Worm (Caenorhabditis elegans): ENCODE data around the gene F25H9.7.

The F25H9.7 gene

DNA sequence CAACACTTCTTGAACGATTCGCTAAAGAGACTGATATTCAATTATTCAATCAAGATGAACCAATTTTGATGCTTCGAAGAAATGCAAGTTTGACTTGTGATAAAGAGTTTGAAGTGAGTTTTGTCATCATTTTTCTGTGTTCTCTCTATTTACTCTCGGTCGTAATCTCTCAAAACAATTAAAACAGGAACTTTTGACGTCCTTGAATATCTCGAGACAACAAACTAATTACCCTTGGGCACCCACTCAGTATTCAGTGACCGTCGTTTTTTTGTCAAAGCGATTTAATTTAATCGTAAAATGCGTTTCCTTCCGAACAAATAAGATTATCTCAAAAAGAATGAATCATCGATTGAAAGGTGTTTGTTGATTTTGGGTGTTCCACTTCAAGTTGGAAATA, 4.1 kb upstream of the F25H9.7 start:
- TF ChIP-seq cog-1 (tag; optimal IDR thresholded peaks at IDR 0.05) (no peak), ref-1 (GFP tag; conservative IDR thresholded peaks at IDR 0.05) (no peak), ztf-29 (GFP tag; IDR thresholded peaks at IDR 0.05) (no peak), klf-2 (GFP tag; conservative IDR thresholded peaks at IDR 0.05) (no peak), ztf-23 (GFP tag; IDR thresholded peaks at IDR 0.05) (no peak)

DNA sequence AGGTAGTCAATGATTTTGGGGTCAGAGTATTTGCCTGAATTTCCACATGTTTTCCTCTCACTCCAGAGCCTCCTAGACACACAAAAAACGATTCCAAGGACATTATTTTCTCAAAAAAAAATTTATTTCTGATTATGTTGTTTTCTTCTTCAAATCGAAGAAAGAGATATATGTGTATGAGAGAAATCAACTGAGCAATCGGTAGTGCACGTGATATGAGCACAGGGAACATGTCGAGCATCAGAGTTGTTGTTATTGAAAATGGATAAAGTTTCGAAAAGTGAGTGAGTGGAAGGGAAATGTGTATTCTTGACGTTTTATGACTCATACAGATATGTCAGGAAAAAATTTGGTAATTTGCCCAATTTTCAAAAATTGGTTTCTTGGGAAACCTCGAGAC, 3.9 kb downstream of the F25H9.7 start:
- TF ChIP-seq med-1 (GFP tag; optimal IDR thresholded peaks at IDR 0.05; ENCODE audit: insufficient read depth) (no peak), tab-1 (GFP tag; IDR thresholded peaks at IDR 0.05) (no peak), cog-1 (tag; optimal IDR thresholded peaks at IDR 0.05) (no peak), ref-1 (GFP tag; conservative IDR thresholded peaks at IDR 0.05) (no peak), klf-2 (GFP tag; conservative IDR thresholded peaks at IDR 0.05) (no peak), T22C8.4 (GFP tag; IDR thresholded peaks at IDR 0.05) (no peak), flt-1 (GFP tag; IDR thresholded peaks at IDR 0.05) (no peak), ztf-23 (GFP tag; IDR thresholded peaks at IDR 0.05) (no peak), ztf-29 (GFP tag; IDR thresholded peaks at IDR 0.05) (no peak)

DNA sequence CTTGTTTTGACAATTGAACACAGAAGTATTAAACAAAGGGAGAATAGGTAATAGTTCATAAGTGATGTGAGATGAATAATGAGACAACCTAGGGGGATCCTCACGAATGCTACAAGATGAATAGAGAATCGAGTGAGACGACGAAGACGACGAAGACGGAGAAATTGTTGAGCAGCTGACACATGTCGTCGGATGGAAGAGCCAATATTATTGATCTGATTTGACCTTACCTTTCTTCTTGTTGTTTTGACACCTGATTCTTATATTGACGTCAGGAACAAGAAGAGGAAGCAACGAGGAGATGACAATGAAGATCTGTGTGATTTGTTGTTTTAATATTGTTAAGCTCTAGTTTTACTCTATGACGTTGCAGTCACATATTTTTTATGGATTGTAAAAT, 5.3 kb downstream of the F25H9.7 start, which contains the start of gene T10G3.1:
T10G3.1 (minus strand) TSS at position 213 of the 400 bp plus-strand sequence.
- TF ChIP-seq klf-2 (GFP tag; conservative IDR thresholded peaks at IDR 0.05) (no peak), T22C8.4 (GFP tag; IDR thresholded peaks at IDR 0.05) (no peak), tab-1 (GFP tag; IDR thresholded peaks at IDR 0.05) (no peak), med-1 (GFP tag; optimal IDR thresholded peaks at IDR 0.05; ENCODE audit: insufficient read depth) (no peak), cog-1 (tag; optimal IDR thresholded peaks at IDR 0.05) (no peak), ztf-23 (GFP tag; IDR thresholded peaks at IDR 0.05) (no peak), ref-1 (GFP tag; conservative IDR thresholded peaks at IDR 0.05) (no peak), flt-1 (GFP tag; IDR thresholded peaks at IDR 0.05) (no peak), ztf-29 (GFP tag; IDR thresholded peaks at IDR 0.05) (no peak)

DNA sequence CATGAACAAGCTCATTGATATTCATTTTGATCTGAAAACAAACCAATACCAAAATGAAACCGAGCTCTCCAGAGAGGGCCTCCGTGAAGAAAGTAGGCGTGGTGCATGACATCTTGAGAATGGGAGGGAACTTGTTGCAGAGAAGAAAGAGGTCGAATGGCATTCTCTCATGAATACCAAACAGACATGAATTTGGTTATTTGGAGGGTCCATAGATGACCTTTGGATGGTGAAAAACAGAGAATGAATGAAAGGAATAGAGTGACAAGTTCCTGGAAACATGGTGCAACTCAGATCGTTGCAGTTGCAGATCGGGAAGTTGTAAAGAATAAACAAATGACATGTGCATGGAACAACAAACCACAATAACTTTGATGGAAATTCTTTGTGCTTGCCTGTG, 8.2 kb downstream of the F25H9.7 start, which contains the start of gene T10G3.8:
T10G3.8 (minus strand) TSS at position 101 of the 400 bp plus-strand sequence.
- TF ChIP-seq ztf-23 (GFP tag; IDR thresholded peaks at IDR 0.05) (no peak), med-1 (GFP tag; optimal IDR thresholded peaks at IDR 0.05; ENCODE audit: insufficient read depth) (no peak), ref-1 (GFP tag; conservative IDR thresholded peaks at IDR 0.05) (no peak), T22C8.4 (GFP tag; IDR thresholded peaks at IDR 0.05) (no peak), flt-1 (GFP tag; IDR thresholded peaks at IDR 0.05) (no peak), klf-2 (GFP tag; conservative IDR thresholded peaks at IDR 0.05) (no peak), cog-1 (tag; optimal IDR thresholded peaks at IDR 0.05) (no peak), tab-1 (GFP tag; IDR thresholded peaks at IDR 0.05) (no peak), ztf-29 (GFP tag; IDR thresholded peaks at IDR 0.05) (no peak)

DNA sequence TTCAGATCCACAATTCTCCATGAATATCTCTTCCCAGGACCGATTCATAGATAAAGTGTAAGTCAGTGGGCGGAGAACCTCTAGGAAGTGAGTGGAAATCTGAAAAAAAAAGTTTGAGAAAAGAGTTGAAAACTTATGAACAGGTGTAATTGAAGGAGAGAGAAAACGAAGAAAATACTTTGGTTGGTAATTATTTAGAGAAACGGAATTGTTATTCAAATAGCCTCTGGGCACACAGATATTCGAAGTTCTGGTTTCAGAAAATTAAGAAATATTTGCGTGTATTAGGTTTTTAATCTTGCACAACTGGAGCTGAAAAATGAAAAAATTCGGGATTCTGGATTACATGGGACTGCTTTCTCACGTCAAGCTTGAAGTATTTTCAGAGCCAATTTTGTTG, 11.6 kb downstream of the F25H9.7 start, which contains the start of gene T10G3.2:
T10G3.2 (minus strand) TSS at position 101 of the 400 bp plus-strand sequence.
- TF ChIP-seq T22C8.4 (GFP tag; IDR thresholded peaks at IDR 0.05), result no peak
- TF ChIP-seq tab-1 (GFP tag; IDR thresholded peaks at IDR 0.05), result no peak
- no peak for TF ChIP-seq ztf-23 (GFP tag; IDR thresholded peaks at IDR 0.05)
- TF ChIP-seq cog-1 (tag; optimal IDR thresholded peaks at IDR 0.05), result no peak
- no peak for TF ChIP-seq ref-1 (GFP tag; conservative IDR thresholded peaks at IDR 0.05)
- no peak for TF ChIP-seq ztf-29 (GFP tag; IDR thresholded peaks at IDR 0.05)
- no peak for TF ChIP-seq med-1 (GFP tag; optimal IDR thresholded peaks at IDR 0.05; ENCODE audit: insufficient read depth)
- TF ChIP-seq flt-1 (GFP tag; IDR thresholded peaks at IDR 0.05), result no peak
- TF ChIP-seq klf-2 (GFP tag; conservative IDR thresholded peaks at IDR 0.05), result no peak

DNA sequence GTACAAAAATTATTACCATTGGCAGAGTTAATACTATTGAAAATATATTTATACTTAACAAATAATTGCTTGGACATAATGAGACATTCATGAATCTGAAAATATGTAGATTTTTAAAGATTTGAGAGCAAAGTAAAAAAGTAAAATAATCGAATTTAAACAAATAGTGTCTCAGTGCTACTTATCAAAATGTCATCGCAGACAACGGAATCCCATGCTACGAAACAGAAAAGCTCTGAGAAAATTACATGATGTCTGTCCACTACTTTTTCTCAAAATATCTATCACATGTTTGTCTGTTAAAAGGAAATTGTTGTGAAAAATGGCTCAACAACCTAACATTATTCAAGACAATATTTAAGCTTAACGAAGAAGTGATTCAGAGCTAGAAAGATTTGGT, 16.2 kb downstream of the F25H9.7 start, which contains the start of gene T10G3.4:
T10G3.4 (minus strand) TSS at position 101 of the 400 bp plus-strand sequence.
- no peak for TF ChIP-seq ztf-29 (GFP tag; IDR thresholded peaks at IDR 0.05)
- no peak for TF ChIP-seq cog-1 (tag; optimal IDR thresholded peaks at IDR 0.05)
- no peak for TF ChIP-seq ref-1 (GFP tag; conservative IDR thresholded peaks at IDR 0.05)
- TF ChIP-seq med-1 (GFP tag; optimal IDR thresholded peaks at IDR 0.05; ENCODE audit: insufficient read depth), result no peak
- no peak for TF ChIP-seq flt-1 (GFP tag; IDR thresholded peaks at IDR 0.05)
- no peak for TF ChIP-seq klf-2 (GFP tag; conservative IDR thresholded peaks at IDR 0.05)
- TF ChIP-seq T22C8.4 (GFP tag; IDR thresholded peaks at IDR 0.05), result no peak
- no peak for TF ChIP-seq tab-1 (GFP tag; IDR thresholded peaks at IDR 0.05)
- no peak for TF ChIP-seq ztf-23 (GFP tag; IDR thresholded peaks at IDR 0.05)

DNA sequence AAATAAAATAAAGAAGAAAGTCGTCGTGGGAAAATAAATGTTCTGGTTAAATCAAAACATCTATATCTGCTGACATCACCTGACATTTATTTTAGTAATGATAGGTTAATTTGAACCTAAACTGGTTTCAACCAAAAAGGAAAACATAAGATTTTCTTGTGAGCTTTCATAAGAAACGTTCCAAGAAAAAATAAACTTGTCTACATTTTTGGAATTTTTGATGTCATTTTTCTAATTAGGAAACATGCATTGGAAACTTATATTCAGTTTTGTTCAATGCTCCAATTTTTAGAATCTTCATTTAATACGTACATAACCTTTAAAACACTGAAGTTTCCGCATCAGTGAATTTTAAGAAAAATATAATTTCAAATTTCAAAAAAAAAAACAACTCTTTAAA, 17.6 kb downstream of the F25H9.7 start:
- no peak for TF ChIP-seq ref-1 (GFP tag; conservative IDR thresholded peaks at IDR 0.05)
- no peak for TF ChIP-seq tab-1 (GFP tag; IDR thresholded peaks at IDR 0.05)
- no peak for TF ChIP-seq ztf-29 (GFP tag; IDR thresholded peaks at IDR 0.05)
- no peak for TF ChIP-seq klf-2 (GFP tag; conservative IDR thresholded peaks at IDR 0.05)
- TF ChIP-seq T22C8.4 (GFP tag; IDR thresholded peaks at IDR 0.05), result no peak
- TF ChIP-seq flt-1 (GFP tag; IDR thresholded peaks at IDR 0.05), result no peak
- no peak for TF ChIP-seq cog-1 (tag; optimal IDR thresholded peaks at IDR 0.05)
- TF ChIP-seq ztf-23 (GFP tag; IDR thresholded peaks at IDR 0.05), result no peak
- TF ChIP-seq med-1 (GFP tag; optimal IDR thresholded peaks at IDR 0.05; ENCODE audit: insufficient read depth), result no peak

DNA sequence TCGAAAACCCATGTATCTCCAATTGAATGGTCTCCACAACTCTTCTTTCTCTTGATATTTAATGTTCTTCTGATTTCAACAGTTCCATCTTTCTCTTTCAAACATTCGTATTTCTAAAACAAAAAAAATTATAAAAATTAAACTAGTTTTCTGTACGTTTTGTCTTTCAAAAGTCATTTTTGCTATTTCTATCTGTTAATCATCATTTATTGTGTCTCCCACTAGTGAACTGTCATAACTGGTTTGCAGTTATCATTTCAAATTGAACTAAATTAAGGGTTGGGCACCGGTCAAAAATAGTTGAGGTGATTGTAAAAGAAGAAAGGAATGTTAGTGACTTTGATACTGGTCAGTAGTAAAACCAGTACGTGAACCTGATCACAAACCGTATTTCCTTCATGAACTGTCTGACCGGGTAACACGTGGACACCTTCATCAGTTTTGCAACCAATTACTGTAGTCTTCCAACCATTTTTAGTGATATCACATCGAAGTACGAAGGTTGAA, 20.2 kb downstream of the F25H9.7 start:
- no peak for TF ChIP-seq cog-1 (tag; optimal IDR thresholded peaks at IDR 0.05)
- no peak for TF ChIP-seq klf-2 (GFP tag; conservative IDR thresholded peaks at IDR 0.05)
- TF ChIP-seq tab-1 (GFP tag; IDR thresholded peaks at IDR 0.05), result no peak
- no peak for TF ChIP-seq ztf-29 (GFP tag; IDR thresholded peaks at IDR 0.05)
- no peak for TF ChIP-seq ztf-23 (GFP tag; IDR thresholded peaks at IDR 0.05)
- no peak for TF ChIP-seq ref-1 (GFP tag; conservative IDR thresholded peaks at IDR 0.05)
- TF ChIP-seq med-1 (GFP tag; optimal IDR thresholded peaks at IDR 0.05; ENCODE audit: insufficient read depth), result no peak
- no peak for TF ChIP-seq flt-1 (GFP tag; IDR thresholded peaks at IDR 0.05)
- TF ChIP-seq T22C8.4 (GFP tag; IDR thresholded peaks at IDR 0.05), result no peak

DNA sequence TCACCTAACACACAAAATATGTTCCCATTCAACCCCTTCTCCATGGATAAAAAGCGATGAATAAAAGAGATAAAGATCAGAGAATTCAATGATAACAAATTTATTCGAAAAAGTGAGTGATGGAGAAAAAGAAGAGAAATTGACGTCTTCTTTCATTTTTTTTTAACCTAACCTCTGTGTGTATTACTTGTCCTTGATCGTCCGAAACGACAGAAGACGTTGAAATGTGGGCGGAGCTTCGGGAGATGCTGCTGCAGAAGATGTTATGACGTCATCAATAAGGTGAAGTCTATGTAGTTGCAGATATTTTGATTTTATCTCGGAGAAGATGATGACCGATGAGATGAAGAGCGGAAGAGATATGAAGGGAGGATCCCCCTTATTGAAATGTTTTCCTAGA, 21.7 kb downstream of the F25H9.7 start, which contains the start of gene T10G3.3:
T10G3.3 (minus strand) TSS at position 370 of the 400 bp plus-strand sequence.
- no peak for TF ChIP-seq med-1 (GFP tag; optimal IDR thresholded peaks at IDR 0.05; ENCODE audit: insufficient read depth)
- no peak for TF ChIP-seq ztf-29 (GFP tag; IDR thresholded peaks at IDR 0.05)
- no peak for TF ChIP-seq T22C8.4 (GFP tag; IDR thresholded peaks at IDR 0.05)
- TF ChIP-seq tab-1 (GFP tag; IDR thresholded peaks at IDR 0.05), result no peak
- no peak for TF ChIP-seq ztf-23 (GFP tag; IDR thresholded peaks at IDR 0.05)
- TF ChIP-seq klf-2 (GFP tag; conservative IDR thresholded peaks at IDR 0.05), result no peak
- no peak for TF ChIP-seq cog-1 (tag; optimal IDR thresholded peaks at IDR 0.05)
- no peak for TF ChIP-seq flt-1 (GFP tag; IDR thresholded peaks at IDR 0.05)
- TF ChIP-seq ref-1 (GFP tag; conservative IDR thresholded peaks at IDR 0.05), result no peak

Measured in whole organism, midembryonic.